Fruit fly (Drosophila melanogaster) whole organism, embryonic: ENCODE data around the gene ND-B18.

Source experiments
- B-H2 ChIP-seq: fragments of 200-800 bp; sonication (Bioruptor generic); optimal IDR thresholded peaks from 2 replicates; lab custom pipeline; 2018; ENCODE audit warnings: missing biosample characterization, mild to moderate bottlenecking, missing genetic modification characterization
- Bdp1 ChIP-seq: fragments of 200-800 bp; sonication (Bioruptor generic); optimal IDR thresholded peaks from 3 replicates; lab custom pipeline; 2016; ENCODE audit warnings: missing biosample characterization, missing genetic modification characterization
- CG1024 ChIP-seq: fragments of 200-800 bp; sonication (Bioruptor generic); IDR thresholded peaks from 2 replicates; pipeline ENCODE4 v1.3.6; 2022; ENCODE audit warnings: missing biosample characterization, missing genetic modification characterization
- CG10462 ChIP-seq: fragments of 200-800 bp; sonication (Bioruptor generic); optimal IDR thresholded peaks from 2 replicates; lab custom pipeline; 2016; ENCODE audit warnings: missing biosample characterization, missing genetic modification characterization
- CG11456 ChIP-seq: fragments of 200-800 bp; sonication (Bioruptor generic); IDR thresholded peaks from 3 replicates; pipeline ENCODE4 v1.3.6; 2022; ENCODE audit warnings: missing biosample characterization, missing genetic modification characterization
- CG12236 ChIP-seq: fragments of 200-800 bp; sonication (Bioruptor generic); optimal IDR thresholded peaks from 2 replicates; lab custom pipeline; 2016; ENCODE audit warnings: missing biosample characterization, missing genetic modification characterization
- CG13287 ChIP-seq: fragments of 200-800 bp; sonication (Bioruptor generic); IDR thresholded peaks from 2 replicates; pipeline ENCODE4 v1.3.6; 2022; ENCODE audit warnings: missing biosample characterization, missing genetic modification characterization; ENCODE audit not compliant: partially characterized antibody
- CG14050 ChIP-seq: fragments of 200-800 bp; sonication (Bioruptor generic); IDR thresholded peaks from 3 replicates; pipeline ENCODE4 v1.3.6; 2022; ENCODE audit warnings: missing biosample characterization, missing genetic modification characterization
- CG14667 ChIP-seq: fragments of 200-800 bp; sonication (Bioruptor generic); IDR thresholded peaks from 2 replicates; pipeline ENCODE4 v1.3.6; 2022; ENCODE audit warnings: missing biosample characterization, missing genetic modification characterization
- CG18599 ChIP-seq: fragments of 200-800 bp; sonication (Bioruptor generic); optimal IDR thresholded peaks from 3 replicates; lab custom pipeline; 2017; ENCODE audit warnings: missing biosample characterization, missing genetic modification characterization, mild to moderate bottlenecking, moderate library complexity, missing genetic modification reagents
- CG2116 ChIP-seq: fragments of 200-800 bp; sonication (Bioruptor generic); optimal IDR thresholded peaks from 3 replicates; lab custom pipeline; 2018; ENCODE audit warnings: missing biosample characterization, mild to moderate bottlenecking, missing genetic modification characterization
- CG2120 ChIP-seq: fragments of 200-800 bp; sonication (Bioruptor generic); optimal IDR thresholded peaks from 3 replicates; lab custom pipeline; 2016; ENCODE audit warnings: missing biosample characterization, missing genetic modification characterization
- CG2202 ChIP-seq: fragments of 200-800 bp; sonication (Bioruptor generic); optimal IDR thresholded peaks from 2 replicates; lab custom pipeline; 2018; ENCODE audit warnings: missing biosample characterization, mild to moderate bottlenecking, missing genetic modification characterization
- CG4424 ChIP-seq: fragments of 200-800 bp; sonication (Bioruptor generic); optimal IDR thresholded peaks from 3 replicates; lab custom pipeline; 2016; ENCODE audit warnings: missing biosample characterization, missing genetic modification characterization
- CG5953 ChIP-seq: fragments of 200-800 bp; sonication (Bioruptor generic); IDR thresholded peaks from 2 replicates; pipeline ENCODE4 v1.3.6; 2022; ENCODE audit warnings: missing biosample characterization, missing genetic modification characterization
- CG7357 ChIP-seq: fragments of 200-800 bp; sonication (Bioruptor generic); IDR thresholded peaks from 3 replicates; pipeline ENCODE4 v1.3.6; 2022; ENCODE audit warnings: missing biosample characterization, missing genetic modification characterization
- CG7987 ChIP-seq: fragments of 200-800 bp; sonication (Bioruptor generic); optimal IDR thresholded peaks from 2 replicates; lab custom pipeline; 2018; ENCODE audit warnings: missing biosample characterization, mild to moderate bottlenecking, missing genetic modification characterization, moderate library complexity
- CG8089 ChIP-seq: fragments of 200-800 bp; sonication (Bioruptor generic); optimal IDR thresholded peaks from 3 replicates; lab custom pipeline; 2016; ENCODE audit warnings: missing biosample characterization, missing genetic modification characterization
- CG9817 ChIP-seq: fragments of 200-800 bp; sonication (Bioruptor generic); optimal IDR thresholded peaks from 2 replicates; lab custom pipeline; 2018; ENCODE audit warnings: missing biosample characterization, mild to moderate bottlenecking, missing genetic modification characterization, moderate library complexity
- Dek ChIP-seq: fragments of 200-800 bp; sonication (Bioruptor generic); optimal IDR thresholded peaks from 3 replicates; lab custom pipeline; 2019; ENCODE audit warnings: missing biosample characterization, mild to moderate bottlenecking, missing genetic modification characterization, moderate library complexity
- Hey ChIP-seq: fragments of 200-800 bp; sonication (Bioruptor generic); optimal IDR thresholded peaks from 3 replicates; lab custom pipeline; 2018; ENCODE audit warnings: missing biosample characterization, mild to moderate bottlenecking, missing genetic modification characterization
- HmgZ ChIP-seq: fragments of 200-800 bp; sonication (Bioruptor generic); optimal IDR thresholded peaks from 2 replicates; lab custom pipeline; 2018; ENCODE audit warnings: missing biosample characterization, mild to moderate bottlenecking, missing genetic modification characterization
- Hr39 ChIP-seq: fragments of >200 bp; optimal IDR thresholded peaks from 2 replicates; lab custom pipeline; 2017
- Hr78 ChIP-seq, 2 experiments: fragments of 200-800 bp in 1 of 2; fragments of >200 bp in 1 of 2; sonication (Bioruptor generic) in 1 of 2; optimal IDR thresholded peaks; 2 replicates each; lab custom pipeline; 2017 to 2019; ENCODE audit warnings: missing biosample characterization in 2 of 2, missing genetic modification characterization in 2 of 2, mild to moderate bottlenecking in 1 of 2, moderate library complexity in 1 of 2
- Mad ChIP-seq: fragments of 200-800 bp; sonication (Bioruptor generic); optimal IDR thresholded peaks from 2 replicates; lab custom pipeline; 2016; ENCODE audit warnings: missing biosample characterization, missing genetic modification characterization
- Meics ChIP-seq: fragments of 200-800 bp; sonication (Bioruptor generic); optimal IDR thresholded peaks from 2 replicates; lab custom pipeline; 2017; ENCODE audit warnings: missing biosample characterization, mild to moderate bottlenecking, missing genetic modification characterization
- NC2β ChIP-seq: fragments of 200-800 bp; sonication (Bioruptor generic); optimal IDR thresholded peaks from 2 replicates; lab custom pipeline; 2016; ENCODE audit warnings: missing biosample characterization, missing genetic modification characterization
- Oaz ChIP-seq: fragments of 200-800 bp; sonication (Bioruptor generic); IDR thresholded peaks from 2 replicates; pipeline ENCODE4 v1.3.6; 2022; ENCODE audit warnings: missing biosample characterization, missing genetic modification characterization
- PHDP ChIP-seq: fragments of 200-800 bp; sonication (Bioruptor generic); optimal IDR thresholded peaks from 3 replicates; lab custom pipeline; 2018; ENCODE audit warnings: missing biosample characterization, mild to moderate bottlenecking, missing genetic modification characterization, moderate library complexity
- Ptx1 ChIP-seq: fragments of 200-800 bp; sonication (Bioruptor generic); IDR thresholded peaks from 2 replicates; pipeline ENCODE4 v1.3.6; 2022; ENCODE audit warnings: missing biosample characterization, missing genetic modification characterization
- Sry-β ChIP-seq: fragments of 200-800 bp; sonication (Bioruptor generic); optimal IDR thresholded peaks from 2 replicates; lab custom pipeline; 2018; ENCODE audit warnings: missing biosample characterization, mild to moderate bottlenecking, missing genetic modification characterization, moderate library complexity
- Xrp1 ChIP-seq: fragments of 200-800 bp; sonication (Bioruptor generic); IDR thresholded peaks from 2 replicates; pipeline ENCODE4 v1.3.6; 2022; ENCODE audit warnings: missing biosample characterization, missing genetic modification characterization
- crc ChIP-seq: fragments of 200-800 bp; sonication (Bioruptor generic); optimal IDR thresholded peaks from 2 replicates; lab custom pipeline; 2016; ENCODE audit warnings: missing biosample characterization, missing genetic modification characterization
- fd96Cb ChIP-seq: fragments of 200-800 bp; sonication (Bioruptor generic); optimal IDR thresholded peaks from 2 replicates; lab custom pipeline; 2018; ENCODE audit warnings: missing biosample characterization, mild to moderate bottlenecking, missing genetic modification characterization, moderate library complexity
- klu ChIP-seq: fragments of 200-800 bp; sonication (Bioruptor generic); IDR thresholded peaks from 2 replicates; pipeline ENCODE4 v1.3.6; 2022; ENCODE audit warnings: missing biosample characterization, missing genetic modification characterization
- nmo ChIP-seq: fragments of 200-800 bp; sonication (Bioruptor generic); optimal IDR thresholded peaks from 2 replicates; lab custom pipeline; 2018; ENCODE audit warnings: missing biosample characterization, mild to moderate bottlenecking, missing genetic modification characterization, moderate library complexity
- nom ChIP-seq: fragments of 200-800 bp; sonication (Bioruptor generic); optimal IDR thresholded peaks from 2 replicates; lab custom pipeline; 2017; ENCODE audit warnings: missing biosample characterization, missing genetic modification characterization, mild to moderate bottlenecking, moderate library complexity, missing genetic modification reagents
- oc ChIP-seq: fragments of 200-800 bp; sonication (Bioruptor generic); optimal IDR thresholded peaks from 2 replicates; lab custom pipeline; 2018; ENCODE audit warnings: missing biosample characterization, mild to moderate bottlenecking, missing genetic modification characterization, moderate library complexity
- psq ChIP-seq: fragments of 200-800 bp; sonication (Bioruptor generic); optimal IDR thresholded peaks from 2 replicates; lab custom pipeline; 2017; ENCODE audit warnings: missing biosample characterization, missing genetic modification characterization
- pum ChIP-seq: fragments of 200-800 bp; sonication (Bioruptor generic); optimal IDR thresholded peaks from 2 replicates; lab custom pipeline; 2016; ENCODE audit warnings: missing biosample characterization, missing genetic modification characterization
- row ChIP-seq: fragments of 200-800 bp; sonication (Bioruptor generic); IDR thresholded peaks from 3 replicates; pipeline ENCODE4 v1.3.6; 2022; ENCODE audit warnings: missing biosample characterization, missing genetic modification characterization
- sisA ChIP-seq: fragments of 200-800 bp; sonication (Bioruptor generic); IDR thresholded peaks from 2 replicates; pipeline ENCODE4 v1.3.6; 2022; ENCODE audit warnings: missing biosample characterization, missing genetic modification characterization
- stwl ChIP-seq: fragments of 200-800 bp; sonication (Bioruptor generic); optimal IDR thresholded peaks from 3 replicates; lab custom pipeline; 2018; ENCODE audit warnings: missing biosample characterization, mild to moderate bottlenecking, missing genetic modification characterization, moderate library complexity
- tap ChIP-seq: fragments of 200-800 bp; optimal IDR thresholded peaks from 3 replicates; lab custom pipeline; 2019; ENCODE audit warnings: missing biosample characterization, mild to moderate bottlenecking, missing genetic modification characterization, moderate library complexity

The ND-B18 gene

dm6 chrX:15090371-15090770 lies 26.8 kb downstream of the ND-B18 start (continued):
- TF ChIP-seq CG1024 (GFP tag; lab: Robert Waterston, UW) (no peak), klu (no peak), NC2β (no peak), CG13287 (no peak), row (GFP tag; lab: Robert Waterston, UW) (no peak), Dek (no peak), CG11456 (GFP tag; lab: Robert Waterston, UW) (no peak), Meics (GFP tag; lab: Kevin White, UChicago) (peak; percentile 4), Xrp1 (GFP tag; lab: Robert Waterston, UW) (no peak), CG4424 (GFP tag; lab: Kevin White, UChicago) (no peak), oc (no peak), B-H2 (GFP tag; lab: Kevin White, UChicago) (no peak), CG18599 (GFP tag; lab: Kevin White, UChicago) (peak; percentile 2), Mad (GFP tag; lab: Kevin White, UChicago) (no peak), Sry-β (GFP tag; lab: Kevin White, UChicago) (no peak), CG5953 (GFP tag; lab: Robert Waterston, UW) (0 out of 2 replicates have a peak, but pooled peaks have one; percentile 7), PHDP (tag; lab: Kevin White, UChicago) (no peak), Bdp1 (no peak), Oaz (no peak), pum (GFP tag; lab: Kevin White, UChicago) (no peak), CG2116 (GFP tag; lab: Kevin White, UChicago) (no peak), fd96Cb (tag; lab: Kevin White, UChicago) (no peak), CG8089 (GFP tag; lab: Kevin White, UChicago) (no peak), CG2120 (GFP tag; lab: Kevin White, UChicago) (peak; percentile 18), CG7357 (no peak), crc (GFP tag; lab: Kevin White, UChicago) (no peak), CG9817 (no peak), tap (tag; lab: Kevin White, UChicago) (no peak), psq (GFP tag; lab: Kevin White, UChicago) (no peak), sisA (GFP tag; lab: Robert Waterston, UW) (no peak), Hey (tag; lab: Kevin White, UChicago) (no peak), CG7987 (GFP tag; lab: Kevin White, UChicago) (no peak), nmo (GFP tag; lab: Kevin White, UChicago) (no peak), Hr39 (no peak), CG14667 (GFP tag; lab: Robert Waterston, UW) (no peak), HmgZ (tag; lab: Kevin White, UChicago) (peak; percentile 3), CG12236 (GFP tag; lab: Kevin White, UChicago) (no peak), Hr78 (GFP tag; optimal IDR thresholded peaks at IDR 0.05; lab: Kevin White, UChicago) (no peak), CG10462 (no peak), CG2202 (tag; lab: Kevin White, UChicago) (no peak), Ptx1 (no peak), CG14050 (GFP tag; lab: Robert Waterston, UW) (no peak), nom (no peak), stwl (tag; lab: Kevin White, UChicago) (no peak)
